Fruit fly (Drosophila melanogaster) whole organism, wandering third instar larva: ENCODE measurements around the gene CG6290.
A peak's percentile ranks its signal among the peaks of the same experiment; 100 is the strongest.

Experiments
- Dif ChIP-seq: fragments of 200-275, 200-300 bp; sonication (Bioruptor generic); optimal IDR thresholded peaks from 2 replicates; lab custom pipeline; 2018; ENCODE audit warnings: missing biosample characterization, missing genetic modification characterization; ENCODE audit not compliant: partially characterized antibody
- OdsH ChIP-seq: fragments of 200-800 bp; sonication (Bioruptor generic); optimal IDR thresholded peaks from 2 replicates; lab custom pipeline; 2016; ENCODE audit warnings: missing biosample characterization, mild to moderate bottlenecking, missing genetic modification characterization
- rgr ChIP-seq: fragments of 200-800 bp; sonication (Bioruptor generic); optimal IDR thresholded peaks from 3 replicates; lab custom pipeline; 2016; ENCODE audit warnings: missing biosample characterization, mild to moderate bottlenecking, missing genetic modification characterization
- tai ChIP-seq: sonication (Bioruptor generic); optimal IDR thresholded peaks from 2 replicates; lab custom pipeline; 2016; ENCODE audit warnings: missing biosample characterization, missing genetic modification characterization

- no peak for TF ChIP-seq tai
- TF ChIP-seq Dif (GFP tag; lab: Kevin White, UChicago) = no peak
- no peak for TF ChIP-seq OdsH (GFP tag; lab: Kevin White, UChicago)
- peak; percentile 5 for TF ChIP-seq rgr (GFP tag; lab: Kevin White, UChicago)
Measured at dm6 chrX:18405567-18406059, 31.7 kb upstream of the CG6290 start.
